Worm (Caenorhabditis elegans) whole organism, L4 larva: ENCODE measurements around the gene F23H12.5.

Experiments used
- D1046.2 ChIP-seq: fragments of 200-800 bp; sonication (Bioruptor generic); IDR thresholded peaks from 2 replicates; pipeline ENCODE4 v1.3.6; 2022; ENCODE audit warnings: missing genetic modification characterization, missing compliant biosample characterization
- F10B5.3 ChIP-seq: sonication (generic microtip); optimal IDR thresholded peaks from 2 replicates; lab custom pipeline; 2016; ENCODE audit warnings: mild to moderate bottlenecking, missing genetic modification characterization, missing compliant biosample characterization
- F37D6.2 ChIP-seq: sonication (generic microtip); optimal IDR thresholded peaks from 2 replicates; lab custom pipeline; 2016; ENCODE audit warnings: mild to moderate bottlenecking, missing genetic modification characterization, missing compliant biosample characterization
- F44E2.7 ChIP-seq: fragments of 200-800 bp; sonication (Bioruptor generic); IDR thresholded peaks from 2 replicates; pipeline ENCODE4 v2.1.2; 2022; ENCODE audit warnings: missing genetic modification characterization, missing compliant biosample characterization
- Y105C5A.15 ChIP-seq: fragments of 200-800 bp; sonication (Bioruptor generic); IDR thresholded peaks from 2 replicates; pipeline ENCODE4 v1.3.6; 2022; ENCODE audit warnings: missing genetic modification characterization, missing compliant biosample characterization
- ZK337.2 ChIP-seq: fragments of 200-800 bp; sonication (Bioruptor generic); IDR thresholded peaks from 2 replicates; pipeline ENCODE4 v1.3.6; 2022; ENCODE audit warnings: missing genetic modification reagents, missing genetic modification characterization, missing compliant biosample characterization
- arid-1 ChIP-seq: fragments of 200-800 bp; sonication (Bioruptor generic); conservative IDR thresholded peaks from 2 replicates; pipeline ENCODE4 v1.3.6; 2022; ENCODE audit warnings: missing genetic modification reagents, missing genetic modification characterization, missing compliant biosample characterization
- attf-4 ChIP-seq: sonication (generic microtip); optimal IDR thresholded peaks from 3 replicates; lab custom pipeline; 2017; ENCODE audit warnings: missing biosample characterization, missing genetic modification characterization
- ceh-20 ChIP-seq: fragments of 200-800 bp; sonication (Bioruptor generic); IDR thresholded peaks from 2 replicates; pipeline ENCODE4 v1.3.6; 2022; ENCODE audit warnings: missing genetic modification reagents, missing genetic modification characterization, missing compliant biosample characterization
- ceh-44 ChIP-seq: fragments of 200-800 bp; sonication (Bioruptor generic); IDR thresholded peaks from 2 replicates; pipeline ENCODE4 v1.3.6; 2022; ENCODE audit warnings: missing genetic modification reagents, missing genetic modification characterization, missing compliant biosample characterization
- ceh-62 ChIP-seq: sonication (generic microtip); optimal IDR thresholded peaks from 2 replicates; lab custom pipeline; 2017; ENCODE audit warnings: missing biosample characterization, missing genetic modification characterization
- ceh-82 ChIP-seq: sonication (generic microtip); optimal IDR thresholded peaks from 2 replicates; lab custom pipeline; 2017; ENCODE audit warnings: missing biosample characterization, missing genetic modification characterization
- cey-2 ChIP-seq: sonication (generic microtip); optimal IDR thresholded peaks from 3 replicates; lab custom pipeline; 2017; ENCODE audit warnings: missing genetic modification characterization, mild to moderate bottlenecking, missing compliant biosample characterization, antibody characterized with exemption, borderline replicate concordance; ENCODE audit not compliant: insufficient read depth
- daf-16 ChIP-seq, 3 experiments: sonication (generic microtip); optimal IDR thresholded peaks; 2 replicates each; lab custom pipeline; 2016 to 2017; ENCODE audit warnings: missing genetic modification characterization in 3 of 3, missing genetic modification reagents in 3 of 3, mild to moderate bottlenecking in 2 of 3, missing compliant biosample characterization in 2 of 3, missing biosample characterization in 1 of 3, moderate library complexity in 1 of 3
- daf-19 ChIP-seq: fragments of 200-800 bp; sonication (Bioruptor generic); conservative IDR thresholded peaks from 2 replicates; pipeline ENCODE4 v1.3.6; 2022; ENCODE audit warnings: missing genetic modification characterization, missing compliant biosample characterization
- daf-8 ChIP-seq: fragments of 200-800 bp; sonication (Bioruptor generic); IDR thresholded peaks from 2 replicates; pipeline ENCODE4 v1.3.6; 2022; ENCODE audit warnings: missing genetic modification characterization, missing compliant biosample characterization
- dmd-6 ChIP-seq: fragments of 200-800 bp; sonication (Bioruptor generic); IDR thresholded peaks from 2 replicates; pipeline ENCODE4 v1.3.6; 2022; ENCODE audit warnings: missing genetic modification reagents, missing genetic modification characterization, missing compliant biosample characterization
- fkh-10 ChIP-seq: fragments of 150-350 bp; optimal IDR thresholded peaks from 2 replicates; lab custom pipeline; 2014; ENCODE audit warnings: missing biosample characterization, missing genetic modification reagents, missing genetic modification characterization
- gei-8 ChIP-seq: fragments of 200-800 bp; sonication (Bioruptor generic); optimal IDR thresholded peaks from 2 replicates; lab custom pipeline; 2018; ENCODE audit warnings: mild to moderate bottlenecking, missing genetic modification characterization, missing compliant biosample characterization
- hlh-11 ChIP-seq: fragments of 200-800 bp; sonication (Bioruptor generic); optimal IDR thresholded peaks from 2 replicates; lab custom pipeline; 2018; ENCODE audit warnings: mild to moderate bottlenecking, missing genetic modification characterization, missing compliant biosample characterization
- hlh-30 ChIP-seq: sonication (generic microtip); optimal IDR thresholded peaks from 2 replicates; lab custom pipeline; 2017; ENCODE audit warnings: antibody characterized with exemption, mild to moderate bottlenecking, missing genetic modification characterization, missing compliant biosample characterization; ENCODE audit not compliant: insufficient read depth
- hmg-1.1 ChIP-seq: fragments of 200-800 bp; sonication (Bioruptor generic); IDR thresholded peaks from 2 replicates; pipeline ENCODE4 v1.3.6; 2022; ENCODE audit warnings: missing genetic modification reagents, missing genetic modification characterization, missing compliant biosample characterization
- jun-1 ChIP-seq: fragments of 150-350 bp; optimal IDR thresholded peaks from 2 replicates; lab custom pipeline; 2014; ENCODE audit warnings: missing biosample characterization, missing genetic modification reagents, missing genetic modification characterization
- lim-7 ChIP-seq: fragments of 200-800 bp; sonication (Bioruptor generic); IDR thresholded peaks from 2 replicates; pipeline ENCODE4 v1.3.6; 2022; ENCODE audit warnings: missing genetic modification characterization, missing compliant biosample characterization
- lin-39 ChIP-seq: fragments of 150-350 bp; optimal IDR thresholded peaks from 2 replicates; lab custom pipeline; 2014; ENCODE audit warnings: missing biosample characterization, missing genetic modification reagents, missing genetic modification characterization
- lir-3 ChIP-seq: sonication (generic microtip); optimal IDR thresholded peaks from 2 replicates; lab custom pipeline; 2016; ENCODE audit warnings: mild to moderate bottlenecking, missing genetic modification characterization, missing compliant biosample characterization
- lsy-2 ChIP-seq, 2 experiments: fragments of 150-350 bp in 1 of 2; sonication (generic microtip) in 1 of 2; optimal IDR thresholded peaks; 2 replicates each; lab custom pipeline; 2014 to 2017; ENCODE audit warnings: missing biosample characterization in 2 of 2, missing genetic modification characterization in 2 of 2
- mep-1 ChIP-seq: fragments of 150-350 bp; sonication (generic microtip); optimal IDR thresholded peaks from 3 replicates; lab custom pipeline; 2014; ENCODE audit warnings: missing biosample characterization, missing genetic modification characterization
- mxl-3 ChIP-seq: fragments of 200-800 bp; sonication (Bioruptor generic); optimal IDR thresholded peaks from 2 replicates; lab custom pipeline; 2018; ENCODE audit warnings: mild to moderate bottlenecking, missing genetic modification characterization, missing compliant biosample characterization
- nhr-11 ChIP-seq: fragments of 150-350 bp; optimal IDR thresholded peaks from 2 replicates; lab custom pipeline; 2014; ENCODE audit warnings: missing biosample characterization, missing genetic modification characterization
- nhr-111 ChIP-seq: fragments of 200-800 bp; sonication (Bioruptor generic); optimal IDR thresholded peaks from 2 replicates; lab custom pipeline; 2018; ENCODE audit warnings: mild to moderate bottlenecking, missing genetic modification characterization, missing compliant biosample characterization
- nhr-237 ChIP-seq: sonication (generic microtip); optimal IDR thresholded peaks from 2 replicates; lab custom pipeline; 2017; ENCODE audit warnings: missing biosample characterization, missing genetic modification characterization
- nhr-42 ChIP-seq: fragments of 200-800 bp; sonication (Bioruptor generic); IDR thresholded peaks from 2 replicates; pipeline ENCODE4 v1.3.6; 2022; ENCODE audit warnings: missing genetic modification characterization, missing compliant biosample characterization
- nhr-48 ChIP-seq: sonication (generic microtip); optimal IDR thresholded peaks from 2 replicates; lab custom pipeline; 2016; ENCODE audit warnings: mild to moderate bottlenecking, missing genetic modification characterization, missing compliant biosample characterization
- pha-4 ChIP-seq, 2 experiments: fragments of 150-350 bp in 1 of 2; fragments of 200-800 bp in 1 of 2; sonication (Bioruptor generic) in 1 of 2; IDR thresholded peaks in 1 of 2; optimal IDR thresholded peaks in 1 of 2; 2 replicates each; pipeline versions ENCODE4 v1.3.6 to Lab custom; 2014 to 2022; ENCODE audit warnings: missing genetic modification characterization in 2 of 2, missing genetic modification reagents in 2 of 2, missing biosample characterization in 1 of 2, missing compliant biosample characterization in 1 of 2
- php-3 ChIP-seq: fragments of 200-800 bp; sonication (Bioruptor generic); IDR thresholded peaks from 2 replicates; pipeline ENCODE4 v1.3.6; 2022; ENCODE audit warnings: missing genetic modification reagents, missing genetic modification characterization, missing compliant biosample characterization
- sdz-12 ChIP-seq: fragments of 200-800 bp; sonication (Bioruptor generic); optimal IDR thresholded peaks from 2 replicates; lab custom pipeline; 2018; ENCODE audit warnings: mild to moderate bottlenecking, missing genetic modification characterization, missing compliant biosample characterization
- snpc-4 ChIP-seq: fragments of 150-350 bp; optimal IDR thresholded peaks from 2 replicates; lab custom pipeline; 2014; ENCODE audit warnings: missing biosample characterization, missing genetic modification characterization
- spr-3 ChIP-seq: fragments of 200-800 bp; sonication (Bioruptor generic); optimal IDR thresholded peaks from 2 replicates; lab custom pipeline; 2018; ENCODE audit warnings: mild to moderate bottlenecking, missing genetic modification characterization, missing compliant biosample characterization
- tra-1 ChIP-seq: fragments of 200-800 bp; sonication (Bioruptor generic); IDR thresholded peaks from 2 replicates; pipeline ENCODE4 v1.3.6; 2022; ENCODE audit warnings: missing genetic modification reagents, missing genetic modification characterization, missing compliant biosample characterization
- unc-130 ChIP-seq: sonication (generic microtip); optimal IDR thresholded peaks from 2 replicates; lab custom pipeline; 2016; ENCODE audit warnings: missing genetic modification reagents, missing genetic modification characterization, missing compliant biosample characterization
- vab-7 ChIP-seq: fragments of 200-800 bp; sonication (Bioruptor generic); IDR thresholded peaks from 2 replicates; pipeline ENCODE4 v1.3.6; 2022; ENCODE audit warnings: missing genetic modification reagents, missing genetic modification characterization, missing compliant biosample characterization
- zip-2 ChIP-seq: fragments of 150-350 bp; optimal IDR thresholded peaks from 2 replicates; lab custom pipeline; 2014; ENCODE audit warnings: missing biosample characterization, missing genetic modification characterization

The F23H12.5 gene

DNA sequence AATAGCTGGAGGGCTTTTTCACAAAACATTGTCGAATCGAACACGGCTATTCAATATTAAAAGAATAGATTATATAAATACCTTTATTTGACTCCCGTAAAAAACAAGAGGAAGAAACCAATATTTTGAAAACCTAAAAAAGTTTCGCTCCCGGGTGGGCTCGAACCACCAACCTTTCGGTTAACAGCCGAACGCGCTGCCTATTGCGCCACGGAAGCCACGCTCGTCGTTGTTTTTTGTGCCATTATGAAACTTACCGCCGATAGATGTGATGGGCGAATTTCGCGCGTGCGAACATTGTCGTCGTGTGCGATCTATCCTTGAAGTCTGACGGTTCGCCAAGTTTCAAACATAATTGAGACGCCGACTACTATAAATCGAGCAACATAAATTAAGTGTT, 26.6 kb upstream of the F23H12.5 start (continued):
- TF ChIP-seq F10B5.3 (tag; lab: Kevin White, UChicago), result peak; percentile 3
- 0 out of 2 replicates have a peak, but pooled peaks have one; percentile 17 for TF ChIP-seq ceh-20
- TF ChIP-seq pha-4 (GFP tag; IDR thresholded peaks at IDR 0.05; lab: Robert Waterston, UW), result peak; percentile 44; the same call in 1 of the 2 replicates
- TF ChIP-seq pha-4 (tag; optimal IDR thresholded peaks at IDR 0.05; lab: Kevin White, UChicago), result no peak
- TF ChIP-seq gei-8 (GFP tag; lab: Kevin White, UChicago), result no peak
- peak; percentile 53 for TF ChIP-seq unc-130
- no peak for TF ChIP-seq tra-1 (GFP tag; lab: Robert Waterston, UW)
- TF ChIP-seq lim-7 (GFP tag; lab: Robert Waterston, UW), result peak; percentile 72
- 0 out of 2 replicates have a peak, but pooled peaks have one; percentile 22 for TF ChIP-seq ZK337.2 (GFP tag; lab: Robert Waterston, UW)
- TF ChIP-seq daf-19, result no peak
- no peak for TF ChIP-seq attf-4 (tag; lab: Kevin White, UChicago)
- no peak for TF ChIP-seq nhr-42 (GFP tag; lab: Robert Waterston, UW)
- TF ChIP-seq lsy-2 (tag; optimal IDR thresholded peaks at IDR 0.05; lab: Kevin White, UChicago), result peak in 1 of 2 experiments; percentile 40
- peak; percentile 45 for TF ChIP-seq spr-3
- peak; percentile 73 for TF ChIP-seq hmg-1.1
- TF ChIP-seq sdz-12 (GFP tag; lab: Kevin White, UChicago), result peak; percentile 37
- TF ChIP-seq nhr-11 (tag; lab: Kevin White, UChicago), result peak; percentile 10
- no peak for TF ChIP-seq zip-2 (tag; lab: Kevin White, UChicago)
- no peak for TF ChIP-seq nhr-48
- peak; percentile 42 for TF ChIP-seq hlh-30
- TF ChIP-seq arid-1, result peak; percentile 51; the same call in 1 of the 2 replicates
- no peak for TF ChIP-seq F37D6.2 (tag; lab: Kevin White, UChicago)

- TF ChIP-seq hlh-11 (tag; lab: Kevin White, UChicago) (no peak), nhr-11 (tag; lab: Kevin White, UChicago) (peak; percentile 45), daf-16 (GFP tag; optimal IDR thresholded peaks at IDR 0.05; lab: Kevin White, UChicago) (peak in 1 of 2 experiments; percentile 94), daf-16 (tag; optimal IDR thresholded peaks at IDR 0.05; lab: Kevin White, UChicago) (no peak), hlh-30 (peak; percentile 24), ceh-62 (tag; lab: Kevin White, UChicago) (no peak)
Measured at ce11 chrV:12334387-12334786, 24.1 kb upstream of the F23H12.5 start.

DNA sequence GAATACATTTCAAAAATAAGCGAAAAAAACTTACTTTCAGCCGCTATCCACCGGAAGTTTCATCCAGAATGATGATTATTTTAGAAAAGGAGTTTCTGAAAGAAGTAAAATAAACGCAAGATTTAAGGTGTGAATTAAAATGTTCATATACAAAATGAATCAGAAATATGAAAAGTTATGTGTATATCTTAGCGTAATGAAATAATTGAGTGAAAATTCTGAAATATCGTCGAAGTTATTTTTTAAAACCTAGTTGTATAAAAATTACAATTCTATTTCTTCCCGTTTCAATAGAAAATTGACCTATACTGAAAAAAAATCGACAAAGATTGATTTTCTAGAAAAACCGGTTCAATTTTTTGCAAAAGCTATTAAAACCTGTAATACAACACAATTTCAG, 20.6 kb upstream of the F23H12.5 start, which contains the start of gene twk-13:
Gene twk-13, minus strand, starts transcription at position 101 of the 400 bp plus-strand sequence.
- TF ChIP-seq mep-1 (tag; lab: Kevin White, UChicago) (no peak), fkh-10 (GFP tag; lab: Kevin White, UChicago) (no peak), daf-8 (GFP tag; lab: Robert Waterston, UW) (no peak), ZK337.2 (GFP tag; lab: Robert Waterston, UW) (no peak), jun-1 (tag; lab: Kevin White, UChicago) (no peak), vab-7 (no peak), F44E2.7 (GFP tag; lab: Robert Waterston, UW) (no peak), nhr-11 (tag; lab: Kevin White, UChicago) (no peak), lim-7 (GFP tag; lab: Robert Waterston, UW) (no peak), cey-2 (tag; lab: Kevin White, UChicago) (no peak), F37D6.2 (tag; lab: Kevin White, UChicago) (no peak)

ce11 chrV:12343419-12343969, 15.0 kb upstream of the F23H12.5 start, which contains the start of gene tomm-20:
tomm-20 (minus strand) TSS chrV:12343469.
- TF ChIP-seq F44E2.7 (GFP tag; lab: Robert Waterston, UW), result no peak
- no peak for TF ChIP-seq ceh-82 (tag; lab: Kevin White, UChicago)
- peak; percentile 74; the same call in 1 of the 2 replicates for TF ChIP-seq php-3 (GFP tag; lab: Robert Waterston, UW)
- TF ChIP-seq lin-39 (tag; lab: Kevin White, UChicago), result no peak
- TF ChIP-seq nhr-237, result no peak
- no peak for TF ChIP-seq Y105C5A.15 (GFP tag; lab: Robert Waterston, UW)
- TF ChIP-seq dmd-6 (GFP tag; lab: Robert Waterston, UW), result no peak; the same call in none of the 2 replicates
- peak; percentile 16 for TF ChIP-seq lir-3 (tag; lab: Kevin White, UChicago)
- peak; percentile 85 for TF ChIP-seq hmg-1.1
- TF ChIP-seq spr-3, result peak; percentile 56
- no peak for TF ChIP-seq nhr-111 (GFP tag; lab: Kevin White, UChicago)
- no peak for TF ChIP-seq ceh-44 (GFP tag; lab: Robert Waterston, UW)
- peak; percentile 66 for TF ChIP-seq daf-19
- peak; percentile 71 to 96 for TF ChIP-seq lsy-2 (tag; optimal IDR thresholded peaks at IDR 0.05; lab: Kevin White, UChicago)
- no peak for TF ChIP-seq mxl-3 (GFP tag; lab: Kevin White, UChicago)
- peak; percentile 29 for TF ChIP-seq snpc-4 (tag; lab: Kevin White, UChicago)
- no peak for TF ChIP-seq D1046.2 (GFP tag; lab: Robert Waterston, UW)
- TF ChIP-seq F10B5.3 (tag; lab: Kevin White, UChicago), result peak; percentile 72
